Fruit fly (Drosophila melanogaster): ENCODE data around the gene CG6565.

Gene CG6565

DNA sequence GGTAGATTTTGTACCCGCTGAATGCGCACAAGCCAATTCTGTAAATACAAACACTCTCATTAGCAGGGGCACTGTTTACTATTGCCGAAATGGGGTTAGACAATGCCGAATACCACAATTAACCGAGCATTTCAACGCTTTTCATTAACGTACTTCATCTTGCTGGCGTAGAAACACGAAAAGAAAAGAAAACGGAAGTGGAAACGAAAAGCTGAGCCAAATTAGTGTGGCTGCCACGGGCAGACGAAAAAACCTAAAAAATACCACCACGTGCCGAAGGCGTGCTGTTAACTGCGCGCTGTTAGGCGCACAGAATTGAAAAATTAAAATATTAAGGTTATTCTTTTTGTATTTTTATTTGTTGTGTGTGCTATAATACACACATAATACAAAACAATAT lies 21.1 kb downstream of the CG6565 start, which contains the start of gene RpL24 (continued):
- peak; percentile 80 for TF ChIP-seq slp2 (GFP tag; optimal IDR thresholded peaks at IDR 0.05)
- TF ChIP-seq yki (optimal IDR thresholded peaks at IDR 0.05), result no peak
- no peak for TF ChIP-seq CG1832 (GFP tag; optimal IDR thresholded peaks at IDR 0.05)
- peak; percentile 90 for TF ChIP-seq HmgZ (tag; optimal IDR thresholded peaks at IDR 0.05)
- TF ChIP-seq crol (GFP tag; IDR thresholded peaks at IDR 0.05), result peak; percentile 50
- peak; percentile 46 for TF ChIP-seq CG4360 (GFP tag; IDR thresholded peaks at IDR 0.05)
- TF ChIP-seq corto (GFP tag; optimal IDR thresholded peaks at IDR 0.05), result no peak
- TF ChIP-seq rib (GFP tag; IDR thresholded peaks at IDR 0.05), result peak; percentile 84
- TF ChIP-seq CG5180 (GFP tag; optimal IDR thresholded peaks at IDR 0.05), result peak; percentile 80
- peak; percentile 72 for TF ChIP-seq CG30431 (GFP tag; optimal IDR thresholded peaks at IDR 0.05)
- TF ChIP-seq CG4424 (GFP tag; optimal IDR thresholded peaks at IDR 0.05), result peak; percentile 90
- TF ChIP-seq CG11696 (GFP tag; IDR thresholded peaks at IDR 0.05), result peak; percentile 77
- TF ChIP-seq run (tag; optimal IDR thresholded peaks at IDR 0.05), result peak; percentile 83
- peak; percentile 60; the same call in 1 of the 2 replicates for TF ChIP-seq ham (GFP tag; IDR thresholded peaks at IDR 0.05)
- TF ChIP-seq Six4 (GFP tag; optimal IDR thresholded peaks at IDR 0.05), result peak; percentile 87
- TF ChIP-seq usp (GFP tag; optimal IDR thresholded peaks at IDR 0.05), result no peak
- TF ChIP-seq her (GFP tag; optimal IDR thresholded peaks at IDR 0.05), result peak; percentile 93
- peak; percentile 93 for TF ChIP-seq fd102C (GFP tag; optimal IDR thresholded peaks at IDR 0.05)
- peak; percentile 64; the same call in 1 of the 2 replicates for TF ChIP-seq CG7372 (GFP tag; IDR thresholded peaks at IDR 0.05)
- TF ChIP-seq Nf-YC (tag; optimal IDR thresholded peaks at IDR 0.05), result peak; percentile 78
- TF ChIP-seq repo (GFP tag; optimal IDR thresholded peaks at IDR 0.05), result peak; percentile 89
- TF ChIP-seq CHES-1-like (GFP tag; optimal IDR thresholded peaks at IDR 0.05), result peak; percentile 85
- no peak for TF ChIP-seq hb (GFP tag; IDR thresholded peaks at IDR 0.05; ENCODE audit: partially characterized antibody)
- TF ChIP-seq Lhr (GFP tag; optimal IDR thresholded peaks at IDR 0.05), result peak; percentile 89
- TF ChIP-seq CG32532 (GFP tag; IDR thresholded peaks at IDR 0.05), result peak; percentile 94
- TF ChIP-seq sqz (GFP tag; optimal IDR thresholded peaks at IDR 0.05), result peak; percentile 92
- TF ChIP-seq CG18476 (GFP tag; optimal IDR thresholded peaks at IDR 0.05), result peak; percentile 63
- TF ChIP-seq zen (tag; optimal IDR thresholded peaks at IDR 0.05), result peak; percentile 77
- peak; percentile 77 for TF ChIP-seq CG1024 (GFP tag; IDR thresholded peaks at IDR 0.05)
- TF ChIP-seq Stat92E (GFP tag; optimal IDR thresholded peaks at IDR 0.05), result peak in 1 of 3 experiments; percentile 72
- peak; percentile 94 for TF ChIP-seq CG4854 (GFP tag; optimal IDR thresholded peaks at IDR 0.05)
- TF ChIP-seq cas (GFP tag; IDR thresholded peaks at IDR 0.05), result peak; percentile 65
- peak; percentile 16 for TF ChIP-seq pnt (GFP tag; optimal IDR thresholded peaks at IDR 0.05)
- peak; percentile 77 for TF ChIP-seq grn (GFP tag; optimal IDR thresholded peaks at IDR 0.05)
- TF ChIP-seq Lpt (GFP tag; optimal IDR thresholded peaks at IDR 0.05), result no peak
- TF ChIP-seq Xrp1 (GFP tag; IDR thresholded peaks at IDR 0.05), result peak; percentile 22
- TF ChIP-seq btn (GFP tag; optimal IDR thresholded peaks at IDR 0.05), result peak; percentile 89
- peak; percentile 89 for TF ChIP-seq shn (GFP tag; optimal IDR thresholded peaks at IDR 0.05)
- TF ChIP-seq gce (GFP tag; IDR thresholded peaks at IDR 0.05), result peak; percentile 96
- TF ChIP-seq CG10147 (GFP tag; optimal IDR thresholded peaks at IDR 0.05), result peak; percentile 85
- peak; percentile 82 for TF ChIP-seq CG18262 (tag; optimal IDR thresholded peaks at IDR 0.05)
- peak; percentile 96 for TF ChIP-seq CG12071 (GFP tag; optimal IDR thresholded peaks at IDR 0.05)
- peak; percentile 26; the same call in 1 of the 2 replicates for TF ChIP-seq CG13287 (GFP tag; IDR thresholded peaks at IDR 0.05; ENCODE audit: partially characterized antibody)
- peak; percentile 68 for TF ChIP-seq oc (tag; optimal IDR thresholded peaks at IDR 0.05)
- peak; percentile 95 for TF ChIP-seq CG18619 (GFP tag; optimal IDR thresholded peaks at IDR 0.05)
- peak; percentile 83 for TF ChIP-seq CG1529 (GFP tag; optimal IDR thresholded peaks at IDR 0.05)
- TF ChIP-seq Sox100B (GFP tag; optimal IDR thresholded peaks at IDR 0.05), result peak; percentile 88
- peak; percentile 92 for TF ChIP-seq Mad (GFP tag; optimal IDR thresholded peaks at IDR 0.05)
- TF ChIP-seq ewg (GFP tag; optimal IDR thresholded peaks at IDR 0.05), result peak; percentile 85
- TF ChIP-seq aop (GFP tag; IDR thresholded peaks at IDR 0.05), result peak; percentile 86
- peak; percentile 56 for TF ChIP-seq CG7786 (GFP tag; optimal IDR thresholded peaks at IDR 0.05)
- peak; percentile 46 for TF ChIP-seq jing (GFP tag; optimal IDR thresholded peaks at IDR 0.05)
